2 fruit fly cellular contexts compared by ENCODE assay signal in the genomic region with DNA sequence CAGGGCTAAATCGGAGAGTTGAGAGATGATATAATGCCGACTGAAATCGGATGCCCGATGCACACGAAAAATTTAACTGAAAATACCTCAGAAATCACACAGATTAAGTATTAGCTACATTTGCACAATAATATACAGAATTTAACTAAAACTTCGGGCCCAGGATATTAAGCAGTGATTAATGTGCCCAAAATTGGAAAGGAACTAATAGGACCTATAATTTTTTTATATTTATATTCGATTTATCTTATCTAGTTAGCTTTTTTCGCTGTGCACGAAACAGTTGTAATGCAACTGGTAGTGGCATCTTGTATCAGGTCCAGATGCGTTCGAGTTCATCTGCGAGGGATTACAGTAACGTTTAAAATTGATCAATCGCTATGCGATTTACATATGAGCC.
TF ChIP-seq lines count a peak whose summit lies in the region.

No protein-coding gene starts in this region.

TF ChIP-seq in whole organism, embryonic, 481 proteins besides CTCF, POLR2A, EP300 and RAD21 (continued from another document):
- no peak for TF ChIP-seq lilli (GFP tag; optimal IDR thresholded peaks at IDR 0.05; lab: Kevin White, UChicago)
- TF ChIP-seq CG31365 (tag; optimal IDR thresholded peaks at IDR 0.05; lab: Kevin White, UChicago): no peak
- peak; percentile 13 for TF ChIP-seq CG17359 (tag; optimal IDR thresholded peaks at IDR 0.05; lab: Kevin White, UChicago)
- TF ChIP-seq Med (GFP tag; lab: Kevin White, UChicago): peak; percentile 37
- no peak for TF ChIP-seq Hr78 (GFP tag; optimal IDR thresholded peaks at IDR 0.05; lab: Kevin White, UChicago)
- TF ChIP-seq tin (GFP tag; optimal IDR thresholded peaks at IDR 0.05; lab: Kevin White, UChicago): no peak
- no peak for TF ChIP-seq CG17802 (tag; optimal IDR thresholded peaks at IDR 0.05; lab: Kevin White, UChicago)
- peak; percentile 36 for TF ChIP-seq gem (tag; optimal IDR thresholded peaks at IDR 0.05; lab: Kevin White, UChicago)
- TF ChIP-seq gro (GFP tag; optimal IDR thresholded peaks at IDR 0.05; lab: Kevin White, UChicago): no peak
- 0 out of 2 replicates have a peak, but pooled peaks have one; percentile 13 for TF ChIP-seq CG32532 (GFP tag; IDR thresholded peaks at IDR 0.05; lab: Robert Waterston, UW)
- no peak for TF ChIP-seq Pdp1 (GFP tag; optimal IDR thresholded peaks at IDR 0.05; lab: Kevin White, UChicago)
- TF ChIP-seq trh (GFP tag; optimal IDR thresholded peaks at IDR 0.05; lab: Kevin White, UChicago): no peak

TF ChIP-seq in whole organism, prepupa, 60 proteins besides CTCF, POLR2A, EP300 and RAD21 (continued from another document):
- peak; percentile 52 for TF ChIP-seq OdsH (GFP tag; optimal IDR thresholded peaks at IDR 0.05; lab: Kevin White, UChicago)
- TF ChIP-seq Eip75B (GFP tag; optimal IDR thresholded peaks at IDR 0.05; lab: Kevin White, UChicago): peak; percentile 43
- TF ChIP-seq CG8319 (GFP tag; optimal IDR thresholded peaks at IDR 0.05; lab: Kevin White, UChicago): peak; percentile 36
- peak; percentile 47 for TF ChIP-seq Ets96B (tag; optimal IDR thresholded peaks at IDR 0.05; lab: Kevin White, UChicago)
- TF ChIP-seq CG15336 (GFP tag; IDR thresholded peaks at IDR 0.05; lab: Robert Waterston, UW): no peak
- peak; percentile 18 for TF ChIP-seq CG3919 (GFP tag; optimal IDR thresholded peaks at IDR 0.05; lab: Kevin White, UChicago)
- peak; percentile 28 for TF ChIP-seq lz (GFP tag; optimal IDR thresholded peaks at IDR 0.05; lab: Kevin White, UChicago)
- TF ChIP-seq CG10669 (GFP tag; optimal IDR thresholded peaks at IDR 0.05; lab: Kevin White, UChicago): peak; percentile 28
- TF ChIP-seq CG3032 (tag; optimal IDR thresholded peaks at IDR 0.05; lab: Kevin White, UChicago): peak; percentile 40
- no peak for TF ChIP-seq Smox (GFP tag; optimal IDR thresholded peaks at IDR 0.05; lab: Kevin White, UChicago)
- peak; percentile 6 for TF ChIP-seq Sox14 (GFP tag; optimal IDR thresholded peaks at IDR 0.05; lab: Kevin White, UChicago)
- peak; percentile 32 for TF ChIP-seq acj6 (GFP tag; optimal IDR thresholded peaks at IDR 0.05; lab: Kevin White, UChicago)
- TF ChIP-seq svp (GFP tag; lab: Kevin White, UChicago): peak; percentile 46
- peak; percentile 27 for TF ChIP-seq CG11762 (GFP tag; optimal IDR thresholded peaks at IDR 0.05; lab: Kevin White, UChicago; ENCODE audit: insufficient read depth)
- no peak for TF ChIP-seq fkh (GFP tag; optimal IDR thresholded peaks at IDR 0.05; lab: Kevin White, UChicago)
- peak; percentile 82 for TF ChIP-seq Eip78C (GFP tag; lab: Kevin White, UChicago)
- peak; percentile 38 for TF ChIP-seq CG6792 (GFP tag; optimal IDR thresholded peaks at IDR 0.05; lab: Kevin White, UChicago)
- TF ChIP-seq achi (GFP tag; optimal IDR thresholded peaks at IDR 0.05; lab: Kevin White, UChicago): peak; percentile 25
- no peak for TF ChIP-seq CG9139 (GFP tag; optimal IDR thresholded peaks at IDR 0.05; lab: Kevin White, UChicago)
